Fruit fly (Drosophila melanogaster) whole organism, wandering third instar larva: Measurements from ENCODE around the gene CG33630.

Experiments
- Abd-B ChIP-seq: fragments of >200 bp; optimal IDR thresholded peaks from 2 replicates; lab custom pipeline; 2017; ENCODE audit warnings: missing biosample characterization, missing genetic modification characterization
- CG9705 ChIP-seq: fragments of 200-800 bp; sonication (Bioruptor generic); optimal IDR thresholded peaks from 2 replicates; lab custom pipeline; 2018; ENCODE audit warnings: missing biosample characterization, mild to moderate bottlenecking, missing genetic modification characterization
- CrebA ChIP-seq: fragments of 200-800 bp; sonication (Bioruptor generic); optimal IDR thresholded peaks from 2 replicates; lab custom pipeline; 2016; ENCODE audit warnings: missing biosample characterization, mild to moderate bottlenecking, missing genetic modification characterization, borderline replicate concordance
- Dfd ChIP-seq: fragments of >200 bp; optimal IDR thresholded peaks from 2 replicates; lab custom pipeline; 2017; ENCODE audit warnings: missing biosample characterization, missing genetic modification characterization
- Dif ChIP-seq: fragments of 200-275, 200-300 bp; sonication (Bioruptor generic); optimal IDR thresholded peaks from 2 replicates; lab custom pipeline; 2018; ENCODE audit warnings: missing biosample characterization, missing genetic modification characterization; ENCODE audit not compliant: partially characterized antibody
- GATAd ChIP-seq: sonication (Bioruptor generic); optimal IDR thresholded peaks from 2 replicates; lab custom pipeline; 2016; ENCODE audit warnings: missing biosample characterization, missing genetic modification characterization
- HLH106 ChIP-seq: fragments of 200-800 bp; optimal IDR thresholded peaks from 3 replicates; lab custom pipeline; 2019; ENCODE audit warnings: missing biosample characterization, mild to moderate bottlenecking, missing genetic modification characterization, moderate library complexity
- Hr83 ChIP-seq: fragments of 200-300 bp; sonication (Bioruptor generic); optimal IDR thresholded peaks from 2 replicates; lab custom pipeline; 2016; ENCODE audit warnings: missing biosample characterization, mild to moderate bottlenecking, missing genetic modification characterization, moderate library complexity; ENCODE audit not compliant: poor library complexity, severe bottlenecking
- Jra ChIP-seq: sonication (Bioruptor generic); optimal IDR thresholded peaks from 2 replicates; lab custom pipeline; 2016; ENCODE audit warnings: missing biosample characterization, missing genetic modification characterization
- Myc ChIP-seq: fragments of >200 bp; optimal IDR thresholded peaks from 2 replicates; lab custom pipeline; 2017
- Rel ChIP-seq, 2 experiments: fragments of 200-800 bp; sonication (Bioruptor generic) in 1 of 2; optimal IDR thresholded peaks; 2 replicates in 1 of 2; 3 replicates in 1 of 2; lab custom pipeline; 2016 to 2019; ENCODE audit warnings: mild to moderate bottlenecking in 2 of 2, missing biosample characterization in 2 of 2, missing genetic modification characterization in 2 of 2, moderate library complexity in 1 of 2
- Sp1 ChIP-seq: fragments of 200-800 bp; sonication (Bioruptor generic); optimal IDR thresholded peaks from 3 replicates; lab custom pipeline; 2019; ENCODE audit warnings: missing biosample characterization, mild to moderate bottlenecking, missing genetic modification characterization, moderate library complexity
- Vsx2 ChIP-seq: fragments of 200-300, 225-300 bp; sonication (Bioruptor generic); optimal IDR thresholded peaks from 2 replicates; lab custom pipeline; 2018; ENCODE audit warnings: missing biosample characterization, missing genetic modification characterization; ENCODE audit not compliant: partially characterized antibody
- br ChIP-seq: fragments of 200-800 bp; sonication (Bioruptor generic); optimal IDR thresholded peaks from 2 replicates; lab custom pipeline; 2016; ENCODE audit warnings: missing biosample characterization, missing genetic modification characterization
- brk ChIP-seq: fragments of 200-800 bp; sonication (Bioruptor generic); optimal IDR thresholded peaks from 2 replicates; lab custom pipeline; 2016; ENCODE audit warnings: missing biosample characterization, mild to moderate bottlenecking, missing genetic modification characterization
- dsf ChIP-seq: sonication (Bioruptor generic); optimal IDR thresholded peaks from 2 replicates; lab custom pipeline; 2016; ENCODE audit warnings: missing biosample characterization, missing genetic modification characterization, borderline replicate concordance
- ey ChIP-seq: fragments of 200-800 bp; sonication (Bioruptor generic); optimal IDR thresholded peaks from 2 replicates; lab custom pipeline; 2016; ENCODE audit warnings: missing biosample characterization, missing genetic modification characterization
- foxo ChIP-seq, 2 experiments: fragments of 200-800 bp; sonication (Bioruptor generic); optimal IDR thresholded peaks; 2 replicates in 1 of 2; 3 replicates in 1 of 2; lab custom pipeline; 2016 to 2017; ENCODE audit warnings: missing biosample characterization in 2 of 2, missing genetic modification characterization in 2 of 2
- fru ChIP-seq: fragments of 200-800 bp; sonication (Bioruptor generic); optimal IDR thresholded peaks from 3 replicates; lab custom pipeline; 2016; ENCODE audit warnings: missing biosample characterization, mild to moderate bottlenecking, missing genetic modification characterization
- h ChIP-seq: fragments of 200-800 bp; sonication (Bioruptor generic); optimal IDR thresholded peaks from 3 replicates; lab custom pipeline; 2016; ENCODE audit warnings: missing biosample characterization, mild to moderate bottlenecking, missing genetic modification characterization
- jim ChIP-seq: fragments of 175-275, 200-325 bp; sonication (Bioruptor generic); optimal IDR thresholded peaks from 2 replicates; lab custom pipeline; 2016; ENCODE audit warnings: missing biosample characterization, mild to moderate bottlenecking, missing genetic modification characterization
- lola ChIP-seq: fragments of >200 bp; optimal IDR thresholded peaks from 2 replicates; lab custom pipeline; 2017; ENCODE audit warnings: missing biosample characterization, missing genetic modification characterization
- psq ChIP-seq: fragments of 200-800 bp; sonication (Bioruptor generic); optimal IDR thresholded peaks from 3 replicates; lab custom pipeline; 2017; ENCODE audit warnings: missing biosample characterization, mild to moderate bottlenecking, missing genetic modification characterization, moderate library complexity
- rgr ChIP-seq: fragments of 200-800 bp; sonication (Bioruptor generic); optimal IDR thresholded peaks from 3 replicates; lab custom pipeline; 2016; ENCODE audit warnings: missing biosample characterization, mild to moderate bottlenecking, missing genetic modification characterization
- sage ChIP-seq: fragments of 200-800 bp; sonication (Bioruptor generic); optimal IDR thresholded peaks from 2 replicates; lab custom pipeline; 2016; ENCODE audit warnings: missing biosample characterization, mild to moderate bottlenecking, missing genetic modification characterization
- sv ChIP-seq: fragments of 200-800 bp; sonication (Bioruptor generic); optimal IDR thresholded peaks from 3 replicates; lab custom pipeline; 2016; ENCODE audit warnings: missing biosample characterization, missing genetic modification characterization
- tai ChIP-seq: sonication (Bioruptor generic); optimal IDR thresholded peaks from 2 replicates; lab custom pipeline; 2016; ENCODE audit warnings: missing biosample characterization, missing genetic modification characterization
- usp ChIP-seq: fragments of >200 bp; optimal IDR thresholded peaks from 2 replicates; lab custom pipeline; 2017; ENCODE audit warnings: missing biosample characterization, missing genetic modification characterization
- woc ChIP-seq: sonication (Bioruptor generic); optimal IDR thresholded peaks from 2 replicates; lab custom pipeline; 2016; ENCODE audit warnings: missing biosample characterization, mild to moderate bottlenecking, missing genetic modification characterization

Gene CG33630

DNA sequence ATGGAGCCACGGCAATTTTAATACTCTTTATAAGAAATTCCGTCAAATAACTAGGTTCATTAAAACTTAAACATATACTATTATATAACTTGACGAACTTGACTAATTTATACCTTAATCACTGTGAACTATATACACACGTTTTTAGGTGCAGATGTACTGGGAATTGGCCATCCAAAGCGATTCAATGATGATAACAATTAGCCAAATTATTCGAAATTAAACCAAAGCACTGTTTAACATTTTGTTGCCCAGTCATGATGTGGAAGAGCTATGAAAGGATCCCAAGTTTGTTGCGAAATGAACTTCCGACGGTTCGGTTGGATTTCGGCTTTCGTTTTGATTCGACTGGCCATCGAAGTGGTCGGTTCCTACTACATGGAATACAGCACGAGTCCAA is at the start of gene CG33630:
CG33630 (plus strand) TSS at position 301 of the 400 bp plus-strand sequence.
- TF ChIP-seq sage (GFP tag; lab: Kevin White, UChicago) (no peak), CG9705 (GFP tag; lab: Kevin White, UChicago) (no peak), brk (GFP tag; lab: Kevin White, UChicago) (no peak), jim (no peak), Vsx2 (no peak), lola (no peak), Myc (lab: Kevin White, UChicago) (no peak), Abd-B (no peak), dsf (GFP tag; lab: Kevin White, UChicago) (no peak), br (no peak), ey (GFP tag; lab: Kevin White, UChicago) (no peak), rgr (GFP tag; lab: Kevin White, UChicago) (no peak), Dfd (no peak), sv (GFP tag; lab: Kevin White, UChicago) (no peak), psq (GFP tag; lab: Kevin White, UChicago) (no peak), Sp1 (GFP tag; lab: Kevin White, UChicago) (no peak)

- peak; percentile 9 for TF ChIP-seq br
- peak; percentile 13 for TF ChIP-seq fru (GFP tag; lab: Kevin White, UChicago)
- TF ChIP-seq Rel (GFP tag; optimal IDR thresholded peaks at IDR 0.05; lab: Kevin White, UChicago): no peak
- TF ChIP-seq Rel (tag; optimal IDR thresholded peaks at IDR 0.05; lab: Kevin White, UChicago): no peak
- TF ChIP-seq jim: no peak
- peak; percentile 28 for TF ChIP-seq h
Measured at dm6 chr3R:10024032-10024712, 38.3 kb upstream of the CG33630 start.

DNA sequence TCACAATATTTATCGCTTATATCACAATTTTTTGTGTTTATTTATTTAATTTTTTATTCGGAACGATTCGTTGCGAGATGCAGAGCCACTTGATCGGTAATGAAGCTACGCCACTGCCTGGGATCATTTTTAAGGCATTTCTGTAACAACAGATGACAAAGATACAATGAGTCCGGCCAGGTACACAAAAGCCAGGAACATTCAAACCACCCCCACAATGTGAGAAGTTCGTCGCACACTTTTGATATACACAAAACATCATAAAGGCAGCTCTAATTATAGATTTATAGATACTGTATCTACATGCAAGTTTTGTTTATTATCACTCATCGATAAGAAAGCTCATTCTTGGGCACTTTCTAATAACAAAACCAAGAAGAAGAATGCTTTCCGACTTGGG is 37.4 kb upstream of the CG33630 start, which contains the start of gene CG31407:
CG31407 (minus strand) TSS at position 101 of the 400 bp plus-strand sequence.
- TF ChIP-seq foxo (GFP tag; optimal IDR thresholded peaks at IDR 0.05; lab: Kevin White, UChicago): no peak
- no peak for TF ChIP-seq lola
- TF ChIP-seq br: no peak
- no peak for TF ChIP-seq dsf (GFP tag; lab: Kevin White, UChicago)
- TF ChIP-seq rgr (GFP tag; lab: Kevin White, UChicago): no peak
- TF ChIP-seq HLH106 (tag; lab: Kevin White, UChicago): no peak
- no peak for TF ChIP-seq GATAd (GFP tag; lab: Kevin White, UChicago)
- TF ChIP-seq Vsx2: no peak
- TF ChIP-seq Abd-B: no peak
- no peak for TF ChIP-seq sage (GFP tag; lab: Kevin White, UChicago)
- no peak for TF ChIP-seq ey (GFP tag; lab: Kevin White, UChicago)
- TF ChIP-seq fru (GFP tag; lab: Kevin White, UChicago): no peak
- TF ChIP-seq CG9705 (GFP tag; lab: Kevin White, UChicago): no peak
- TF ChIP-seq, all 38 proteins: peak for 0

dm6 chr3R:10028378-10028777 is 34.0 kb upstream of the CG33630 start:
- TF ChIP-seq CrebA (GFP tag; lab: Kevin White, UChicago) (no peak), sv (GFP tag; lab: Kevin White, UChicago) (no peak), dsf (GFP tag; lab: Kevin White, UChicago) (no peak), woc (GFP tag; lab: Kevin White, UChicago) (no peak), Myc (lab: Kevin White, UChicago) (no peak), usp (no peak), Dif (GFP tag; lab: Kevin White, UChicago) (no peak)

DNA sequence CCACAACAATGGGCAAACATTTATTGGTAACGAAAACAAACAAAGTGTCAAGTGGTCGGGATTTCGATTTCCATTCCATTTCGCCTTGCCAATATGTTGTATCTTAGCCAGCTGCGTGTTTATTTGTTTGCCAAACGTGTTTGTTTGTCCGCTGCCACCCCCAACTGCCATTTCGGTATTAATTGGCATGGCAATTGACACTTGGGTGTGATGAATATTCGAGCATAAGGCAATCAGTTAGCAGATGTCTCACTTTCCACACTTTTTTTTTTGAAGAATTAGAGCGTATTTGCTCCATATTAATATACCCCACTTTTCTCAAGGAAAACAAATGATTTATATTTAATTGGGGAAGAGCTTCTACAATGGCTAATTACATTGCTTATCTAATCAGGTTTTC is 30.9 kb upstream of the CG33630 start:
- no peak for TF ChIP-seq psq (GFP tag; lab: Kevin White, UChicago)
- TF ChIP-seq brk (GFP tag; lab: Kevin White, UChicago): no peak
- TF ChIP-seq tai (GFP tag; lab: Kevin White, UChicago): no peak
- TF ChIP-seq h: no peak
- no peak for TF ChIP-seq Hr83 (GFP tag; lab: Kevin White, UChicago)
- no peak for TF ChIP-seq Jra (GFP tag; lab: Kevin White, UChicago)
- TF ChIP-seq, all 38 proteins: peak for 0
